Worm (Caenorhabditis elegans): ENCODE measurements around the gene mtm-5.

ce11 chrX:5255320-5255719 is 12.1 kb upstream of the mtm-5 start:
- TF ChIP-seq sptf-1 (tag; optimal IDR thresholded peaks at IDR 0.05) (no peak), snpc-4 (tag; optimal IDR thresholded peaks at IDR 0.05) (no peak), lin-32 (GFP tag; optimal IDR thresholded peaks at IDR 0.05) (no peak), ztf-11 (tag; optimal IDR thresholded peaks at IDR 0.05) (no peak), flh-1 (GFP tag; optimal IDR thresholded peaks at IDR 0.05) (no peak), elt-1 (tag; optimal IDR thresholded peaks at IDR 0.05; ENCODE audit: borderline replicate concordance, insufficient read depth) (no peak), nhr-12 (tag; optimal IDR thresholded peaks at IDR 0.05) (no peak), lsy-2 (tag; optimal IDR thresholded peaks at IDR 0.05) (no peak), elt-3 (tag; optimal IDR thresholded peaks at IDR 0.05) (no peak), pha-4 (tag; optimal IDR thresholded peaks at IDR 0.05) (no peak), cnd-1 (tag; optimal IDR thresholded peaks at IDR 0.05) (no peak), nhr-237 (tag; optimal IDR thresholded peaks at IDR 0.05) (no peak)

All from whole organism, mixed stage, embryonic.